Worm (Caenorhabditis elegans): ENCODE measurements around the gene sru-11.

- no peak for TF ChIP-seq blmp-1 (tag; optimal IDR thresholded peaks at IDR 0.05; ENCODE audit: insufficient read depth)
- no peak for TF ChIP-seq nhr-237 (tag; optimal IDR thresholded peaks at IDR 0.05)
- no peak for TF ChIP-seq elt-1 (tag; optimal IDR thresholded peaks at IDR 0.05)
These were observed 27.4 kb upstream of the sru-11 start for ce11 chrIV:13557393-13557792.
